Comparison of ENCODE assay signal across 1 fruit fly cellular context in genomic region chr3R:6991888-6992287, dm6.
TF ChIP-seq lines count a peak whose summit lies in the region.

No protein-coding gene starts in this region.

TF ChIP-seq in whole organism, embryonic, 481 proteins besides CTCF, POLR2A, EP300 and RAD21 (continued from another document):
- TF ChIP-seq tll (GFP tag; optimal IDR thresholded peaks at IDR 0.05; lab: Kevin White, UChicago) = peak in 1 of 2 experiments; percentile 78
- TF ChIP-seq cad (GFP tag; optimal IDR thresholded peaks at IDR 0.05; lab: Kevin White, UChicago) = peak; percentile 43
- TF ChIP-seq CG6791 (GFP tag; IDR thresholded peaks at IDR 0.05; lab: Robert Waterston, UW; ENCODE audit: partially characterized antibody) = peak; percentile 45; the same call in 1 of the 3 replicates
- no peak for TF ChIP-seq chm (GFP tag; IDR thresholded peaks at IDR 0.05; lab: Robert Waterston, UW)
- no peak for TF ChIP-seq fd96Cb (tag; optimal IDR thresholded peaks at IDR 0.05; lab: Kevin White, UChicago)
- no peak for TF ChIP-seq CG10209 (GFP tag; optimal IDR thresholded peaks at IDR 0.05; lab: Kevin White, UChicago)
- no peak for TF ChIP-seq vfl (GFP tag; optimal IDR thresholded peaks at IDR 0.05; lab: Kevin White, UChicago)
- TF ChIP-seq Xbp1 (GFP tag; optimal IDR thresholded peaks at IDR 0.05; lab: Kevin White, UChicago) = no peak
- no peak for TF ChIP-seq CG31365 (tag; optimal IDR thresholded peaks at IDR 0.05; lab: Kevin White, UChicago)
- peak; percentile 45 for TF ChIP-seq nmo (GFP tag; optimal IDR thresholded peaks at IDR 0.05; lab: Kevin White, UChicago)
- TF ChIP-seq CG14050 (GFP tag; IDR thresholded peaks at IDR 0.05; lab: Robert Waterston, UW) = no peak
- no peak for TF ChIP-seq CG12299 (tag; optimal IDR thresholded peaks at IDR 0.05; lab: Kevin White, UChicago)
- TF ChIP-seq HmgD (GFP tag; optimal IDR thresholded peaks at IDR 0.05; lab: Kevin White, UChicago) = peak; percentile 43
- TF ChIP-seq sqz (GFP tag; optimal IDR thresholded peaks at IDR 0.05; lab: Kevin White, UChicago) = peak; percentile 88
- TF ChIP-seq vvl (GFP tag; IDR thresholded peaks at IDR 0.05; lab: Robert Waterston, UW) = peak; percentile 33
- TF ChIP-seq gem (tag; optimal IDR thresholded peaks at IDR 0.05; lab: Kevin White, UChicago) = no peak
- TF ChIP-seq pb (GFP tag; optimal IDR thresholded peaks at IDR 0.05; lab: Kevin White, UChicago) = no peak
- TF ChIP-seq CG16863 (GFP tag; optimal IDR thresholded peaks at IDR 0.05; lab: Kevin White, UChicago) = no peak
- peak; percentile 74 for TF ChIP-seq CG10321 (GFP tag; IDR thresholded peaks at IDR 0.05; lab: Robert Waterston, UW)
- TF ChIP-seq grn (GFP tag; optimal IDR thresholded peaks at IDR 0.05; lab: Kevin White, UChicago) = peak; percentile 1
- no peak for TF ChIP-seq CG1647 (GFP tag; optimal IDR thresholded peaks at IDR 0.05; lab: Kevin White, UChicago)
- no peak for TF ChIP-seq Ets65A (GFP tag; lab: Kevin White, UChicago)
- no peak for TF ChIP-seq Taf1 (GFP tag; IDR thresholded peaks at IDR 0.05; lab: Robert Waterston, UW)
- TF ChIP-seq Dbx (GFP tag; IDR thresholded peaks at IDR 0.05; lab: Robert Waterston, UW) = no peak
- TF ChIP-seq amos (GFP tag; IDR thresholded peaks at IDR 0.05; lab: Robert Waterston, UW; ENCODE audit: partially characterized antibody) = 0 out of 2 replicates have a peak, but pooled peaks have one; percentile 14
- TF ChIP-seq Dfd (GFP tag; optimal IDR thresholded peaks at IDR 0.05; lab: Kevin White, UChicago) = no peak
- TF ChIP-seq CG17829 (tag; optimal IDR thresholded peaks at IDR 0.05; lab: Kevin White, UChicago) = peak; percentile 48
- TF ChIP-seq CG10959 (GFP tag; IDR thresholded peaks at IDR 0.05; lab: Robert Waterston, UW) = no peak
- TF ChIP-seq seq (GFP tag; IDR thresholded peaks at IDR 0.05; lab: Robert Waterston, UW) = peak; percentile 93
- peak; percentile 92 for TF ChIP-seq Nf-YC (tag; optimal IDR thresholded peaks at IDR 0.05; lab: Kevin White, UChicago)
- no peak for TF ChIP-seq cwo (GFP tag; optimal IDR thresholded peaks at IDR 0.05; lab: Kevin White, UChicago)
- peak; percentile 69 for TF ChIP-seq gsb-n (tag; optimal IDR thresholded peaks at IDR 0.05; lab: Kevin White, UChicago)
- TF ChIP-seq maf-S (GFP tag; optimal IDR thresholded peaks at IDR 0.05; lab: Kevin White, UChicago) = no peak
- no peak for TF ChIP-seq chinmo (GFP tag; IDR thresholded peaks at IDR 0.05; lab: Robert Waterston, UW; ENCODE audit: partially characterized antibody)
- peak in 1 of 3 experiments; percentile 27 for TF ChIP-seq Stat92E (GFP tag; optimal IDR thresholded peaks at IDR 0.05; lab: Kevin White, UChicago)
- TF ChIP-seq CG18011 (GFP tag; optimal IDR thresholded peaks at IDR 0.05; lab: Kevin White, UChicago) = no peak
- TF ChIP-seq HHEX (GFP tag; optimal IDR thresholded peaks at IDR 0.05; lab: Kevin White, UChicago) = no peak
- no peak for TF ChIP-seq CG17568 (GFP tag; optimal IDR thresholded peaks at IDR 0.05; lab: Kevin White, UChicago)
- TF ChIP-seq CG2712 (tag; optimal IDR thresholded peaks at IDR 0.05; lab: Kevin White, UChicago) = no peak
- TF ChIP-seq CG10147 (GFP tag; optimal IDR thresholded peaks at IDR 0.05; lab: Kevin White, UChicago) = no peak
- no peak for TF ChIP-seq CG14014 (GFP tag; IDR thresholded peaks at IDR 0.05; lab: Robert Waterston, UW)
- TF ChIP-seq CG8359 (GFP tag; optimal IDR thresholded peaks at IDR 0.05; lab: Kevin White, UChicago; ENCODE audit: borderline replicate concordance) = no peak
- no peak for TF ChIP-seq sc (optimal IDR thresholded peaks at IDR 0.05; lab: Kevin White, UChicago)
- no peak for TF ChIP-seq sc (GFP tag; optimal IDR thresholded peaks at IDR 0.05; lab: Kevin White, UChicago)
- no peak for TF ChIP-seq Doc2 (GFP tag; IDR thresholded peaks at IDR 0.05; lab: Robert Waterston, UW)
- TF ChIP-seq CG5953 (GFP tag; IDR thresholded peaks at IDR 0.05; lab: Robert Waterston, UW) = no peak
- TF ChIP-seq eve (GFP tag; optimal IDR thresholded peaks at IDR 0.05; lab: Kevin White, UChicago) = no peak
- TF ChIP-seq CoRest (tag; optimal IDR thresholded peaks at IDR 0.05; lab: Kevin White, UChicago) = peak; percentile 33
- TF ChIP-seq CG8765 (GFP tag; IDR thresholded peaks at IDR 0.05; lab: Robert Waterston, UW) = no peak
- no peak for TF ChIP-seq salm (tag; optimal IDR thresholded peaks at IDR 0.05; lab: Kevin White, UChicago)
- TF ChIP-seq CG15269 (tag; optimal IDR thresholded peaks at IDR 0.05; lab: Kevin White, UChicago) = no peak
- no peak for TF ChIP-seq pho (GFP tag; optimal IDR thresholded peaks at IDR 0.05; lab: Kevin White, UChicago)
- no peak for TF ChIP-seq dysf (GFP tag; IDR thresholded peaks at IDR 0.05; lab: Robert Waterston, UW)
- no peak for TF ChIP-seq pum (GFP tag; optimal IDR thresholded peaks at IDR 0.05; lab: Kevin White, UChicago)
- peak; percentile 70 for TF ChIP-seq da (GFP tag; optimal IDR thresholded peaks at IDR 0.05; lab: Kevin White, UChicago)
- no peak for TF ChIP-seq CG4730 (GFP tag; IDR thresholded peaks at IDR 0.05; lab: Robert Waterston, UW)
- no peak for TF ChIP-seq CG12155 (GFP tag; optimal IDR thresholded peaks at IDR 0.05; lab: Kevin White, UChicago)
- TF ChIP-seq kni (GFP tag; optimal IDR thresholded peaks at IDR 0.05; lab: Kevin White, UChicago) = peak; percentile 87
- TF ChIP-seq cg (GFP tag; optimal IDR thresholded peaks at IDR 0.05; lab: Kevin White, UChicago) = peak; percentile 73
- no peak for TF ChIP-seq HLH3B (GFP tag; IDR thresholded peaks at IDR 0.05; lab: Robert Waterston, UW)
- no peak for TF ChIP-seq unpg (GFP tag; optimal IDR thresholded peaks at IDR 0.05; lab: Kevin White, UChicago)
- no peak for TF ChIP-seq CG17802 (tag; optimal IDR thresholded peaks at IDR 0.05; lab: Kevin White, UChicago)
- no peak for TF ChIP-seq prd (optimal IDR thresholded peaks at IDR 0.05; lab: Kevin White, UChicago)
- TF ChIP-seq prd (GFP tag; IDR thresholded peaks at IDR 0.05; lab: Robert Waterston, UW) = 0 out of 3 replicates have a peak, but pooled peaks have one; percentile 14
- TF ChIP-seq run (tag; optimal IDR thresholded peaks at IDR 0.05; lab: Kevin White, UChicago) = no peak
- TF ChIP-seq CG15479 (GFP tag; optimal IDR thresholded peaks at IDR 0.05; lab: Kevin White, UChicago) = peak; percentile 44
- TF ChIP-seq Adf1 (GFP tag; IDR thresholded peaks at IDR 0.05; lab: Robert Waterston, UW) = no peak
- TF ChIP-seq CG2199 (GFP tag; IDR thresholded peaks at IDR 0.05; lab: Robert Waterston, UW) = peak; percentile 80; the same call in 2 of the 3 replicates
- TF ChIP-seq Nf-YB (GFP tag; optimal IDR thresholded peaks at IDR 0.05; lab: Kevin White, UChicago) = peak; percentile 92
- peak; percentile 32 for TF ChIP-seq nerfin-1 (tag; optimal IDR thresholded peaks at IDR 0.05; lab: Kevin White, UChicago)
- TF ChIP-seq CG1832 (GFP tag; optimal IDR thresholded peaks at IDR 0.05; lab: Kevin White, UChicago) = peak; percentile 95
- TF ChIP-seq dmrt11E (tag; optimal IDR thresholded peaks at IDR 0.05; lab: Kevin White, UChicago) = no peak
- TF ChIP-seq CG8924 (tag; optimal IDR thresholded peaks at IDR 0.05; lab: Kevin White, UChicago) = peak; percentile 37
- TF ChIP-seq mirr (GFP tag; optimal IDR thresholded peaks at IDR 0.05; lab: Kevin White, UChicago) = no peak
- peak; percentile 98 for TF ChIP-seq oc (tag; optimal IDR thresholded peaks at IDR 0.05; lab: Kevin White, UChicago)
- TF ChIP-seq CHES-1-like (GFP tag; optimal IDR thresholded peaks at IDR 0.05; lab: Kevin White, UChicago) = no peak
- peak; percentile 43 for TF ChIP-seq Kr (GFP tag; optimal IDR thresholded peaks at IDR 0.05; lab: Kevin White, UChicago)
- peak; percentile 9 for TF ChIP-seq CG33557 (GFP tag; optimal IDR thresholded peaks at IDR 0.05; lab: Kevin White, UChicago)
- TF ChIP-seq CG6765 (GFP tag; optimal IDR thresholded peaks at IDR 0.05; lab: Kevin White, UChicago) = no peak
- no peak for TF ChIP-seq CG14441 (GFP tag; IDR thresholded peaks at IDR 0.05; lab: Robert Waterston, UW)
- TF ChIP-seq CG14667 (GFP tag; IDR thresholded peaks at IDR 0.05; lab: Robert Waterston, UW) = no peak
- no peak for TF ChIP-seq CG11695 (GFP tag; IDR thresholded peaks at IDR 0.05; lab: Robert Waterston, UW)
- no peak for TF ChIP-seq trem (tag; optimal IDR thresholded peaks at IDR 0.05; lab: Kevin White, UChicago)
- peak; percentile 50 for TF ChIP-seq ac (GFP tag; optimal IDR thresholded peaks at IDR 0.05; lab: Kevin White, UChicago)
- TF ChIP-seq CG13287 (GFP tag; IDR thresholded peaks at IDR 0.05; lab: Robert Waterston, UW; ENCODE audit: partially characterized antibody) = no peak
- TF ChIP-seq CG17612 (GFP tag; IDR thresholded peaks at IDR 0.05; lab: Robert Waterston, UW) = no peak
- no peak for TF ChIP-seq knrl (GFP tag; IDR thresholded peaks at IDR 0.05; lab: Robert Waterston, UW; ENCODE audit: partially characterized antibody)
- no peak for TF ChIP-seq mam (GFP tag; optimal IDR thresholded peaks at IDR 0.05; lab: Kevin White, UChicago)
